Worm (Caenorhabditis elegans): Measurements from ENCODE around the gene Y46C8AL.11.

DNA sequence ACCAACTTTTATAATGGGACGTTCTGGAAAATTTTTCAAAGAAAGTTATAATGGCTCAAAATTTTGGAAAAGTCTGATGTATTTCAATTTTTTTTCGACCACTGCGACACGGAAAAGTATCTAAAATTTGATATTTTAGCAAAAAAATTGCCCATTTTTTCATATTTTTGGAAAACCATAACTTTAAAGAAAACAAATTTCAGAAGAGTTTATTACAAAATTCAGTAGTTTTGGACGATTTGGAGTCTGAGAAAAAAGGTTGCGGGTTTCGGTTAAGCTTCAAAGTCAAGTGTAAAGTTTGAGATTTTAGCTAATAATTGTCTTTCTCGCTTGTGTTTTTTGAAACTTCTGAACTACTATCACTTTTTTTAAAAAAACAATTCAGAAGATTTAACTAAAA lies 45.0 kb downstream of the Y46C8AL.11 start:
- TF ChIP-seq ama-1 (optimal IDR thresholded peaks at IDR 0.05) (no peak), F13C5.2 (tag; optimal IDR thresholded peaks at IDR 0.05) (no peak), hmg-4 (GFP tag; optimal IDR thresholded peaks at IDR 0.05) (no peak), tra-4 (tag; optimal IDR thresholded peaks at IDR 0.05) (no peak), flt-1 (GFP tag; IDR thresholded peaks at IDR 0.05) (no peak), ets-7 (tag; optimal IDR thresholded peaks at IDR 0.05) (no peak), sea-1 (GFP tag; conservative IDR thresholded peaks at IDR 0.05) (no peak), tbx-37 (GFP tag; conservative IDR thresholded peaks at IDR 0.05) (no peak), ceh-36 (tag; optimal IDR thresholded peaks at IDR 0.05) (no peak), ceh-13 (GFP tag; optimal IDR thresholded peaks at IDR 0.05) (no peak), B0310.2 (tag; optimal IDR thresholded peaks at IDR 0.05) (no peak), pes-1 (GFP tag; IDR thresholded peaks at IDR 0.05) (no peak), scrt-1 (GFP tag; IDR thresholded peaks at IDR 0.05) (no peak)
